Worm (Caenorhabditis elegans): ENCODE data around the gene pals-21.

DNA sequence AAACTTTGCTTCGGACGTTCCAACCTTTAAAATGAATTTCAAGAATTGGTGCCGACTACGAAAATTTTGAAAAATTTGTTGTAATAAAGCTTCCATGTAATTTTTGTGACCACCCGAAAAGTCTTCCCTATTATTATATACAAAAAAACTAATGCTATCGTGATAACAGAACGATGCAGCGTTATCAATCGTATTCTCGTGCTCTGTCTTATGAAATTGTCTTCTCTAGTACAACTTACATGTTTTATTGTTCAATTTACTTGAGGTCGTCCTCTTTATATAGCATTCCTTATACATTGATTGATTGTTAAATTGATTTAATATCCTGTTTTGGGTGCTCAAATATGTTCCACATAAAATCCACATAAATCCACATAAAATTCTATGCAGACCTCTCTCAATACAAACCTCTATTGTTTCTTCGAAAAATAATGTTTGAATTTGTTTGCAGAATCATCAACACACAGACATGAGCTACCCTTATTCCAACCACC lies 21.1 kb upstream of the pals-21 start, which contains the start of gene pals-19:
- TF ChIP-seq pha-4 (tag; optimal IDR thresholded peaks at IDR 0.05) (no peak), flh-1 (GFP tag; optimal IDR thresholded peaks at IDR 0.05) (no peak), nhr-12 (tag; optimal IDR thresholded peaks at IDR 0.05) (no peak), ceh-43 (GFP tag; optimal IDR thresholded peaks at IDR 0.05) (no peak), blmp-1 (tag; optimal IDR thresholded peaks at IDR 0.05) (no peak), ceh-39 (tag; optimal IDR thresholded peaks at IDR 0.05) (no peak), nhr-28 (tag; optimal IDR thresholded peaks at IDR 0.05) (no peak), unc-39 (tag; optimal IDR thresholded peaks at IDR 0.05) (no peak), ztf-11 (tag; optimal IDR thresholded peaks at IDR 0.05) (no peak), unc-62 (GFP tag; optimal IDR thresholded peaks at IDR 0.05) (no peak)

Data from whole organism, mixed stage, embryonic.